Fruit fly (Drosophila melanogaster) whole organism, embryonic: Measurements from ENCODE around the gene CG31131.

Source experiments
- Ada2b ChIP-seq: fragments of 200-800 bp; sonication (Bioruptor generic); IDR thresholded peaks from 2 replicates; pipeline ENCODE4 v1.3.6; 2022; ENCODE audit warnings: missing biosample characterization, missing genetic modification characterization
- Atf6 ChIP-seq: fragments of 200-800 bp; sonication (Bioruptor generic); IDR thresholded peaks from 2 replicates; pipeline ENCODE4 v1.3.6; 2022; ENCODE audit warnings: missing biosample characterization, missing genetic modification characterization
- CG10431 ChIP-seq: fragments of 200-800 bp; sonication (Bioruptor generic); optimal IDR thresholded peaks from 3 replicates; lab custom pipeline; 2018; ENCODE audit warnings: missing biosample characterization, mild to moderate bottlenecking, missing genetic modification characterization
- CG10462 ChIP-seq: fragments of 200-800 bp; sonication (Bioruptor generic); optimal IDR thresholded peaks from 2 replicates; lab custom pipeline; 2016; ENCODE audit warnings: missing biosample characterization, missing genetic modification characterization
- CG10959 ChIP-seq: fragments of 200-800 bp; sonication (Bioruptor generic); IDR thresholded peaks from 2 replicates; pipeline ENCODE4 v1.3.6; 2022; ENCODE audit warnings: missing biosample characterization, missing genetic modification characterization
- CG1233 ChIP-seq: fragments of 200-800 bp; sonication (Bioruptor generic); optimal IDR thresholded peaks from 4 replicates; lab custom pipeline; 2018; ENCODE audit warnings: missing biosample characterization, mild to moderate bottlenecking, missing genetic modification characterization
- CG12391 ChIP-seq: fragments of 200-800 bp; sonication (Bioruptor generic); optimal IDR thresholded peaks from 3 replicates; lab custom pipeline; 2018; ENCODE audit warnings: missing biosample characterization, mild to moderate bottlenecking, missing genetic modification characterization, moderate library complexity
- CG13123 ChIP-seq: fragments of 200-800 bp; sonication (Bioruptor generic); optimal IDR thresholded peaks from 2 replicates; lab custom pipeline; 2016; ENCODE audit warnings: missing biosample characterization, missing genetic modification characterization
- CG14965 ChIP-seq: fragments of 200-800 bp; sonication (Bioruptor generic); optimal IDR thresholded peaks from 2 replicates; lab custom pipeline; 2016; ENCODE audit warnings: missing biosample characterization, missing genetic modification characterization, borderline replicate concordance
- CG15011 ChIP-seq: fragments of 200-800 bp; sonication (Bioruptor generic); optimal IDR thresholded peaks from 3 replicates; lab custom pipeline; 2018; ENCODE audit warnings: missing biosample characterization, mild to moderate bottlenecking, missing genetic modification characterization
- CG15479 ChIP-seq: fragments of 200-800 bp; sonication (Bioruptor generic); optimal IDR thresholded peaks from 3 replicates; lab custom pipeline; 2019; ENCODE audit warnings: missing biosample characterization, mild to moderate bottlenecking, missing genetic modification characterization, moderate library complexity
- CG15601 ChIP-seq: fragments of 200-800 bp; sonication (Bioruptor generic); optimal IDR thresholded peaks from 3 replicates; lab custom pipeline; 2019; ENCODE audit warnings: missing biosample characterization, mild to moderate bottlenecking, missing genetic modification characterization, moderate library complexity
- CG1603 ChIP-seq: fragments of 200-800 bp; sonication (Bioruptor generic); optimal IDR thresholded peaks from 2 replicates; lab custom pipeline; 2019; ENCODE audit warnings: missing biosample characterization, mild to moderate bottlenecking, missing genetic modification characterization, moderate library complexity
- CG18011 ChIP-seq: fragments of 200-800 bp; sonication (Bioruptor generic); optimal IDR thresholded peaks from 2 replicates; lab custom pipeline; 2017; ENCODE audit warnings: missing biosample characterization, missing genetic modification characterization, mild to moderate bottlenecking, moderate library complexity, missing genotype
- CG18599 ChIP-seq: fragments of 200-800 bp; sonication (Bioruptor generic); optimal IDR thresholded peaks from 3 replicates; lab custom pipeline; 2017; ENCODE audit warnings: missing biosample characterization, missing genetic modification characterization, mild to moderate bottlenecking, moderate library complexity, missing genetic modification reagents
- CG2712 ChIP-seq: fragments of 200-800 bp; optimal IDR thresholded peaks from 3 replicates; lab custom pipeline; 2019; ENCODE audit warnings: missing biosample characterization, mild to moderate bottlenecking, missing genetic modification characterization, moderate library complexity
- CG34376 ChIP-seq: fragments of 200-800 bp; sonication (Bioruptor generic); optimal IDR thresholded peaks from 2 replicates; lab custom pipeline; 2018; ENCODE audit warnings: missing biosample characterization, mild to moderate bottlenecking, missing genetic modification characterization
- CG4282 ChIP-seq: fragments of 200-800 bp; sonication (Bioruptor generic); optimal IDR thresholded peaks from 2 replicates; lab custom pipeline; 2016; ENCODE audit warnings: missing biosample characterization, missing genetic modification characterization
- CG4328 ChIP-seq: fragments of 200-800 bp; sonication (Bioruptor generic); optimal IDR thresholded peaks from 3 replicates; lab custom pipeline; 2017; ENCODE audit warnings: missing biosample characterization, missing genetic modification reagents, missing genetic modification characterization
- CG7372 ChIP-seq: fragments of 200-800 bp; sonication (Bioruptor generic); IDR thresholded peaks from 2 replicates; pipeline ENCODE4 v1.3.6; 2022; ENCODE audit warnings: missing biosample characterization, missing genetic modification characterization
- CG9215 ChIP-seq: fragments of 200-800 bp; sonication (Bioruptor generic); IDR thresholded peaks from 2 replicates; pipeline ENCODE4 v1.3.6; 2022; ENCODE audit warnings: missing biosample characterization, missing genetic modification characterization
- Camta ChIP-seq: fragments of 200-800 bp; sonication (Bioruptor generic); optimal IDR thresholded peaks from 2 replicates; lab custom pipeline; 2016; ENCODE audit warnings: missing biosample characterization, missing genetic modification characterization
- Chrac-16 ChIP-seq: fragments of 200-800 bp; sonication (Bioruptor generic); optimal IDR thresholded peaks from 3 replicates; lab custom pipeline; 2016; ENCODE audit warnings: missing biosample characterization, missing genetic modification characterization
- Dip2 ChIP-seq: fragments of 200-800 bp; sonication (Bioruptor generic); IDR thresholded peaks from 2 replicates; pipeline ENCODE4 v1.3.6; 2022; ENCODE audit warnings: missing biosample characterization, missing genetic modification characterization
- Dll ChIP-seq: fragments of 200-800 bp; sonication (Bioruptor generic); IDR thresholded peaks from 4 replicates; pipeline ENCODE4 v1.3.6; 2022; ENCODE audit warnings: missing biosample characterization, missing genetic modification characterization; ENCODE audit not compliant: partially characterized antibody
- Doc2 ChIP-seq: fragments of 200-800 bp; sonication (Bioruptor generic); IDR thresholded peaks from 2 replicates; pipeline ENCODE4 v1.3.6; 2022; ENCODE audit warnings: missing biosample characterization, missing genetic modification characterization
- Elba2 ChIP-seq: fragments of 200-800 bp; sonication (Bioruptor generic); optimal IDR thresholded peaks from 3 replicates; lab custom pipeline; 2016; ENCODE audit warnings: missing biosample characterization, missing genetic modification characterization
- Gug ChIP-seq: fragments of 200-800 bp; sonication (Bioruptor generic); IDR thresholded peaks from 4 replicates; pipeline ENCODE4 v1.3.6; 2022; ENCODE audit warnings: missing biosample characterization, missing genetic modification characterization
- H15 ChIP-seq: fragments of 200-800 bp; sonication (Bioruptor generic); IDR thresholded peaks from 3 replicates; pipeline ENCODE4 v1.3.6; 2022; ENCODE audit warnings: missing biosample characterization, missing genetic modification characterization
- HmgZ ChIP-seq: fragments of 200-800 bp; sonication (Bioruptor generic); optimal IDR thresholded peaks from 2 replicates; lab custom pipeline; 2018; ENCODE audit warnings: missing biosample characterization, mild to moderate bottlenecking, missing genetic modification characterization
- Hr39 ChIP-seq: fragments of >200 bp; optimal IDR thresholded peaks from 2 replicates; lab custom pipeline; 2017
- Hr78 ChIP-seq, 2 experiments: fragments of 200-800 bp in 1 of 2; fragments of >200 bp in 1 of 2; sonication (Bioruptor generic) in 1 of 2; optimal IDR thresholded peaks; 2 replicates each; lab custom pipeline; 2017 to 2019; ENCODE audit warnings: missing biosample characterization in 2 of 2, missing genetic modification characterization in 2 of 2, mild to moderate bottlenecking in 1 of 2, moderate library complexity in 1 of 2
- NC2α ChIP-seq: fragments of 200-800 bp; sonication (Bioruptor generic); optimal IDR thresholded peaks from 2 replicates; lab custom pipeline; 2016; ENCODE audit warnings: missing biosample characterization, missing genetic modification characterization
- abd-A ChIP-seq: fragments of 200-800 bp; sonication (Bioruptor generic); optimal IDR thresholded peaks from 3 replicates; lab custom pipeline; 2019; ENCODE audit warnings: missing biosample characterization, mild to moderate bottlenecking, missing genetic modification characterization, moderate library complexity
- al ChIP-seq: fragments of 200-800 bp; sonication (Bioruptor generic); IDR thresholded peaks from 2 replicates; pipeline ENCODE4 v1.3.6; 2022; ENCODE audit warnings: missing biosample characterization, missing genetic modification characterization
- az2 ChIP-seq: fragments of 200-800 bp; sonication (Bioruptor generic); optimal IDR thresholded peaks from 3 replicates; lab custom pipeline; 2016; ENCODE audit warnings: missing biosample characterization, missing genetic modification characterization
- bbx ChIP-seq: fragments of 200-800 bp; sonication (Bioruptor generic); IDR thresholded peaks from 2 replicates; pipeline ENCODE4 v1.3.6; 2022; ENCODE audit warnings: missing biosample characterization, missing genetic modification characterization; ENCODE audit not compliant: partially characterized antibody
- disco-r ChIP-seq: fragments of 200-800 bp; sonication (Bioruptor generic); optimal IDR thresholded peaks from 2 replicates; lab custom pipeline; 2016; ENCODE audit warnings: missing biosample characterization, missing genetic modification characterization
- dpn ChIP-seq, 2 experiments: fragments of 200-800 bp; sonication (Bioruptor generic); optimal IDR thresholded peaks; 3 replicates each; lab custom pipeline; 2016; ENCODE audit warnings: missing biosample characterization in 2 of 2, missing genetic modification characterization in 2 of 2
- en ChIP-seq: fragments of 200-800 bp; sonication (Bioruptor generic); optimal IDR thresholded peaks from 2 replicates; lab custom pipeline; 2016; ENCODE audit warnings: missing biosample characterization, missing genetic modification characterization
- exex ChIP-seq: fragments of 200-800 bp; sonication (Bioruptor generic); optimal IDR thresholded peaks from 4 replicates; lab custom pipeline; 2018; ENCODE audit warnings: missing biosample characterization, mild to moderate bottlenecking, missing genetic modification characterization, moderate library complexity
- p53 ChIP-seq: fragments of 200-800 bp; sonication (Bioruptor generic); optimal IDR thresholded peaks from 2 replicates; lab custom pipeline; 2016; ENCODE audit warnings: missing biosample characterization, missing genetic modification characterization
- pzg ChIP-seq: fragments of 200-800 bp; sonication (Bioruptor generic); optimal IDR thresholded peaks from 3 replicates; lab custom pipeline; 2018; ENCODE audit warnings: missing biosample characterization, mild to moderate bottlenecking, missing genetic modification characterization, moderate library complexity
- repo ChIP-seq: fragments of 200-800 bp; sonication (Bioruptor generic); optimal IDR thresholded peaks from 2 replicates; lab custom pipeline; 2016; ENCODE audit warnings: missing biosample characterization, missing genetic modification characterization
- ro ChIP-seq: fragments of 200-800 bp; sonication (Bioruptor generic); IDR thresholded peaks from 2 replicates; pipeline ENCODE4 v1.3.6; 2022; ENCODE audit warnings: missing biosample characterization, missing genetic modification characterization
- sc ChIP-seq, 3 experiments: fragments of >200 bp in 2 of 3; fragments of 200-800 bp in 1 of 3; sonication (Bioruptor generic) in 1 of 3; optimal IDR thresholded peaks; 2 replicates in 2 of 3; 3 replicates in 1 of 3; lab custom pipeline; 2017; ENCODE audit warnings: mild to moderate bottlenecking in 1 of 3, missing biosample characterization in 1 of 3, missing genetic modification characterization in 1 of 3, missing genetic modification reagents in 1 of 3
- slp2 ChIP-seq: fragments of 200-800 bp; sonication (Bioruptor generic); optimal IDR thresholded peaks from 2 replicates; lab custom pipeline; 2016; ENCODE audit warnings: missing biosample characterization, missing genetic modification characterization
- sr ChIP-seq: fragments of 200-800 bp; sonication (Bioruptor generic); IDR thresholded peaks from 3 replicates; pipeline ENCODE4 v1.3.6; 2022; ENCODE audit warnings: missing biosample characterization, missing genetic modification characterization
- ssp ChIP-seq: fragments of 200-800 bp; sonication (Bioruptor generic); IDR thresholded peaks from 2 replicates; pipeline ENCODE4 v1.3.6; 2022; ENCODE audit warnings: missing biosample characterization, missing genetic modification characterization
- vfl ChIP-seq: fragments of 200-800 bp; sonication (Bioruptor generic); optimal IDR thresholded peaks from 2 replicates; lab custom pipeline; 2016; ENCODE audit warnings: missing biosample characterization, missing genetic modification characterization
- z ChIP-seq: fragments of 200-800 bp; sonication (Bioruptor generic); IDR thresholded peaks from 3 replicates; pipeline ENCODE4 v1.3.6; 2022; ENCODE audit warnings: missing biosample characterization, missing genetic modification characterization
- zen2 ChIP-seq: fragments of 200-800 bp; sonication (Bioruptor generic); IDR thresholded peaks from 3 replicates; pipeline ENCODE4 v1.3.6; 2022; ENCODE audit warnings: missing biosample characterization, missing genetic modification characterization; ENCODE audit not compliant: partially characterized antibody

Gene CG31131

DNA sequence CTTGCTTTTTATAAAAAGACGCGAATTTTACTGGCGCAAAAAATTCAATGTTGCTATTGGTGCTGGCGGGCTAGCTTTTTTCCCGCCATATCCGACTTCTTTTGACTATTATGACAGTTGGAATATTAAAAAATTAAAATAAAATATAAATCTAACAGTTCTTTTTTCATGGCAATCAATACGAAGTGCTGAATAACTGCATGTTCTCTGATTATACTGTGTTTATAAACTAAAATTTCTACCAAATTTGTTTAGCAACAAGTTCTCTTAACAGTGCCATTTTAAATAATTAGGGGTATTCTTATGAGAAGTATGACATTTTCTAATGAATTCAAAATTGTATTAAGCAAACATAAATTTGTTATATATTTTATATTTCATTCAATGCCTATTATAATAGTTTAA is 43.6 kb downstream of the CG31131 start, which contains the start of gene Boh1 (continued):
- TF ChIP-seq Gug (GFP tag; lab: Robert Waterston, UW) (no peak), CG10462 (GFP tag; lab: Kevin White, UChicago) (no peak), sr (no peak), p53 (GFP tag; lab: Kevin White, UChicago) (no peak), exex (tag; lab: Kevin White, UChicago) (no peak), az2 (no peak), CG10959 (GFP tag; lab: Robert Waterston, UW) (no peak), Camta (no peak), CG14965 (GFP tag; lab: Kevin White, UChicago) (no peak), zen2 (no peak), sc (optimal IDR thresholded peaks at IDR 0.05; lab: Kevin White, UChicago) (no peak), sc (GFP tag; optimal IDR thresholded peaks at IDR 0.05; lab: Kevin White, UChicago) (no peak), dpn (GFP tag; optimal IDR thresholded peaks at IDR 0.05; lab: Kevin White, UChicago) (peak in 1 of 2 experiments; percentile 9), bbx (no peak), CG12391 (tag; lab: Kevin White, UChicago) (peak; percentile 61), en (GFP tag; lab: Kevin White, UChicago) (no peak), CG15011 (GFP tag; lab: Kevin White, UChicago) (no peak), Chrac-16 (no peak), CG7372 (GFP tag; lab: Robert Waterston, UW) (no peak), CG1603 (tag; lab: Kevin White, UChicago) (no peak), Hr39 (lab: Kevin White, UChicago) (no peak), CG15479 (GFP tag; lab: Kevin White, UChicago) (peak; percentile 25), pzg (peak; percentile 15), ssp (GFP tag; lab: Robert Waterston, UW) (no peak), vfl (GFP tag; lab: Kevin White, UChicago) (no peak), Atf6 (GFP tag; lab: Robert Waterston, UW) (no peak), CG15601 (peak; percentile 32), CG18599 (GFP tag; lab: Kevin White, UChicago) (no peak), CG34376 (GFP tag; lab: Kevin White, UChicago) (no peak), CG13123 (GFP tag; lab: Kevin White, UChicago) (no peak), CG9215 (GFP tag; lab: Robert Waterston, UW) (no peak), Dip2 (GFP tag; lab: Robert Waterston, UW) (no peak), Doc2 (no peak), CG4282 (GFP tag; lab: Kevin White, UChicago) (no peak), CG1233 (GFP tag; lab: Kevin White, UChicago) (no peak), abd-A (tag; lab: Kevin White, UChicago) (no peak), slp2 (GFP tag; lab: Kevin White, UChicago) (no peak), HmgZ (tag; lab: Kevin White, UChicago) (peak; percentile 34), Dll (GFP tag; lab: Robert Waterston, UW) (no peak), Hr78 (GFP tag; optimal IDR thresholded peaks at IDR 0.05; lab: Kevin White, UChicago) (no peak), Ada2b (GFP tag; lab: Robert Waterston, UW) (no peak), CG10431 (GFP tag; lab: Kevin White, UChicago) (no peak), Elba2 (GFP tag; lab: Kevin White, UChicago) (no peak), disco-r (GFP tag; lab: Kevin White, UChicago) (no peak), H15 (GFP tag; lab: Robert Waterston, UW) (no peak), CG4328 (GFP tag; lab: Kevin White, UChicago) (no peak), CG2712 (tag; lab: Kevin White, UChicago) (peak; percentile 69), repo (GFP tag; lab: Kevin White, UChicago) (no peak), z (GFP tag; lab: Robert Waterston, UW) (no peak), NC2α (GFP tag; lab: Kevin White, UChicago) (no peak), al (GFP tag; lab: Robert Waterston, UW) (no peak), ro (no peak), CG18011 (GFP tag; lab: Kevin White, UChicago) (no peak)
